Worm (Caenorhabditis elegans): ENCODE results near the gene F56D5.5.

DNA sequence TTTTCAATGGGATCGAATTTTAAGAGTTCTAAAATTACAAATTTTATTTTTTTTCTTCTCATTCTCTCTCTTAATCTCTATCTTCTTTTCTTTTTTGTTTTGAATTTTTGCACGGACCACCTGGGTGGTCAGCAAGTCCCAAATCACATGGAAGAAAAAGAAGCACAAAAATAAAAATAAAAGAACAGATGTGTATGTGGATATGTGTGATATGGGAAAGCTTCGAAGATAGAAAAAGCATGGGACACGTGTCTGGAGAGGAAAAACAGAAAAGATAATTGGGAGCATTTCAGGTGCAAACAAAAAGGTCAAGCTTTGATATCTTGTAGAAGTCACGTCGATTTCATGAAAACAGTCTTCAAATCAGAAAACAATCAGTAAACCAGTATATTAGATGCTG lies 39.3 kb upstream of the F56D5.5 start, which contains the start of gene hsp-12.6:
- TF ChIP-seq ztf-29 (GFP tag; IDR thresholded peaks at IDR 0.05) (no peak), med-1 (GFP tag; optimal IDR thresholded peaks at IDR 0.05; ENCODE audit: insufficient read depth) (no peak), T22C8.4 (GFP tag; IDR thresholded peaks at IDR 0.05) (no peak), ztf-23 (GFP tag; IDR thresholded peaks at IDR 0.05) (no peak)

All from whole organism, midembryonic.